Fruit fly (Drosophila melanogaster): ENCODE data around the gene Decay.

- TF ChIP-seq psq (optimal IDR thresholded peaks at IDR 0.05) (no peak), h (optimal IDR thresholded peaks at IDR 0.05) (no peak)
Measured at dm6 chr3R:16502595-16503305, 1.9 kb upstream of the Decay start, which contains the start of gene CG42342.

All from Kc167 (cell line).